Worm (Caenorhabditis elegans) whole organism, L4 larva: Measurements from ENCODE around the gene srz-83.

ENCODE experiments used
- F26F4.8 ChIP-seq: fragments of 200-800 bp; sonication (Bioruptor generic); conservative IDR thresholded peaks from 2 replicates; pipeline ENCODE4 v1.3.6; 2022; ENCODE audit warnings: missing genetic modification characterization, missing compliant biosample characterization
- F49E8.2 ChIP-seq: sonication (generic microtip); optimal IDR thresholded peaks from 2 replicates; lab custom pipeline; 2016; ENCODE audit warnings: missing compliant biosample characterization, mild to moderate bottlenecking, missing genetic modification characterization, borderline replicate concordance
- R02D3.7 ChIP-seq: fragments of 150-350 bp; sonication (generic microtip); optimal IDR thresholded peaks from 3 replicates; lab custom pipeline; 2014; ENCODE audit warnings: missing biosample characterization, missing genetic modification characterization
- aha-1 ChIP-seq: fragments of 150-350 bp; peaks from one replicate; lab custom pipeline; 2014; ENCODE audit warnings: missing biosample characterization, missing genetic modification characterization
- ceh-20 ChIP-seq: fragments of 200-800 bp; sonication (Bioruptor generic); IDR thresholded peaks from 2 replicates; pipeline ENCODE4 v1.3.6; 2022; ENCODE audit warnings: missing genetic modification reagents, missing genetic modification characterization, missing compliant biosample characterization
- lin-1 ChIP-seq: fragments of 200-800 bp; sonication (Bioruptor generic); IDR thresholded peaks from 2 replicates; pipeline ENCODE4 v1.3.6; 2022; ENCODE audit warnings: missing genetic modification reagents, missing genetic modification characterization, missing compliant biosample characterization
- nhr-237 ChIP-seq: sonication (generic microtip); optimal IDR thresholded peaks from 2 replicates; lab custom pipeline; 2017; ENCODE audit warnings: missing biosample characterization, missing genetic modification characterization
- nhr-76 ChIP-seq: fragments of 150-350 bp; optimal IDR thresholded peaks from 2 replicates; lab custom pipeline; 2014; ENCODE audit warnings: missing biosample characterization, missing genetic modification characterization
- snpc-4 ChIP-seq: fragments of 150-350 bp; optimal IDR thresholded peaks from 2 replicates; lab custom pipeline; 2014; ENCODE audit warnings: missing biosample characterization, missing genetic modification characterization

- TF ChIP-seq nhr-237 (tag; lab: Kevin White, UChicago) (no peak), snpc-4 (tag; lab: Kevin White, UChicago) (no peak), ceh-20 (GFP tag; lab: Robert Waterston, UW) (no peak), lin-1 (GFP tag; lab: Robert Waterston, UW) (no peak), nhr-76 (no peak), F26F4.8 (GFP tag; lab: Robert Waterston, UW) (no peak), R02D3.7 (tag; lab: Kevin White, UChicago) (no peak), F49E8.2 (no peak), aha-1 (tag; lab: Kevin White, UChicago) (no peak)
Observed at ce11 chrIV:3497909-3498308, 6.3 kb upstream of the srz-83 start, which contains the start of gene ceh-53.
